Worm (Caenorhabditis elegans): ENCODE data around the gene ced-6.

DNA sequence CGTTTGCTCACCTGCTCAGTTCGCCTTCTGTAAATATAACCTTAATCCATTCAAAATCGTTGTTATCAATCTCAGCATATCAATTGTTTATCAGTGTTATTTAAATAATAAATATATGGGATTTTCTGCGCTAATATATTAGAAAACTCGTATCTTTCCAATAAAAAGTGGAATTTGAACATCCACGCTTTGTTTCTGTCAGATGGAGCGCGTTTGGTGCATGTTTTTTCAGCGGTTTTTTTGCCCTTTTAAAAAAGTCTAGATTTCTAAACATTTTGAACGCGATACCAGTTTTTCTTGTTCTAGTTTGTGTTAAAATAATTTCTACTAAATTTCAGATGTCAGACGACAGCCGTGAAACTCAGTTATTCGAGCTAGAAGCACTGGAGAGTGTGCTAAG is 8.6 kb upstream of the ced-6 start, which contains the start of gene F56D2.2:
- TF ChIP-seq ama-1 (optimal IDR thresholded peaks at IDR 0.05) (no peak), nhr-237 (tag; optimal IDR thresholded peaks at IDR 0.05) (no peak), nhr-42 (GFP tag; IDR thresholded peaks at IDR 0.05) (no peak), nhr-11 (tag; optimal IDR thresholded peaks at IDR 0.05) (no peak), aha-1 (tag) (no peak), unc-62 (GFP tag; optimal IDR thresholded peaks at IDR 0.05 in 1 of 2) (no peak), unc-62 (tag; optimal IDR thresholded peaks at IDR 0.05) (no peak), lsy-2 (tag; optimal IDR thresholded peaks at IDR 0.05) (no peak), daf-12 (tag; optimal IDR thresholded peaks at IDR 0.05) (no peak), fos-1 (tag; optimal IDR thresholded peaks at IDR 0.05) (no peak), mdl-1 (tag; optimal IDR thresholded peaks at IDR 0.05) (no peak), ceh-44 (GFP tag; IDR thresholded peaks at IDR 0.05) (no peak), daf-8 (GFP tag; IDR thresholded peaks at IDR 0.05) (no peak), tra-1 (GFP tag; IDR thresholded peaks at IDR 0.05) (no peak)

Measured in whole organism, L4 larva.